Worm (Caenorhabditis elegans) whole organism, mixed stage, embryonic: Measurements from ENCODE around the gene rps-22.

Source experiments
- M03D4.4 ChIP-seq: sonication (generic microtip); optimal IDR thresholded peaks from 2 replicates; lab custom pipeline; 2017; ENCODE audit warnings: mild to moderate bottlenecking, missing genetic modification characterization, missing compliant biosample characterization
- bed-3 ChIP-seq: fragments of 200-800 bp; sonication (Bioruptor generic); optimal IDR thresholded peaks from 3 replicates; lab custom pipeline; 2018; ENCODE audit warnings: mild to moderate bottlenecking, missing genetic modification characterization, moderate library complexity, missing compliant biosample characterization
- blmp-1 ChIP-seq: fragments of 150-350 bp; optimal IDR thresholded peaks from 2 replicates; lab custom pipeline; 2014; ENCODE audit warnings: missing biosample characterization, missing genetic modification characterization
- ceh-39 ChIP-seq: fragments of 150-350 bp; optimal IDR thresholded peaks from 2 replicates; lab custom pipeline; 2014; ENCODE audit warnings: missing biosample characterization, missing genetic modification characterization
- ceh-43 ChIP-seq: fragments of 200-800 bp; sonication (Bioruptor generic); optimal IDR thresholded peaks from 2 replicates; lab custom pipeline; 2018; ENCODE audit warnings: mild to moderate bottlenecking, missing genetic modification characterization, moderate library complexity, missing compliant biosample characterization
- ceh-83 ChIP-seq: fragments of 200-800 bp; sonication (Bioruptor generic); optimal IDR thresholded peaks from 2 replicates; lab custom pipeline; 2018; ENCODE audit warnings: mild to moderate bottlenecking, missing genetic modification characterization, missing compliant biosample characterization
- ces-1 ChIP-seq: fragments of 150-350 bp; optimal IDR thresholded peaks from 2 replicates; lab custom pipeline; 2014; ENCODE audit warnings: missing biosample characterization, missing genetic modification reagents, missing genetic modification characterization
- cnd-1 ChIP-seq: fragments of 200-800 bp; sonication (Bioruptor generic); optimal IDR thresholded peaks from 2 replicates; lab custom pipeline; 2018; ENCODE audit warnings: mild to moderate bottlenecking, missing genetic modification characterization, missing compliant biosample characterization
- drap-1 ChIP-seq: fragments of 200-800 bp; sonication (Bioruptor generic); optimal IDR thresholded peaks from 3 replicates; lab custom pipeline; 2018; ENCODE audit warnings: mild to moderate bottlenecking, missing genetic modification characterization, missing compliant biosample characterization
- elt-1 ChIP-seq: sonication (generic microtip); optimal IDR thresholded peaks from 2 replicates; lab custom pipeline; 2017; ENCODE audit warnings: missing genetic modification characterization, mild to moderate bottlenecking, missing compliant biosample characterization, antibody characterized with exemption, moderate library complexity, borderline replicate concordance; ENCODE audit not compliant: insufficient read depth
- elt-3 ChIP-seq: fragments of 150-350 bp; optimal IDR thresholded peaks from 2 replicates; lab custom pipeline; 2014; ENCODE audit warnings: missing biosample characterization, missing genetic modification characterization
- flh-1 ChIP-seq: fragments of 200-800 bp; sonication (Bioruptor generic); optimal IDR thresholded peaks from 2 replicates; lab custom pipeline; 2018; ENCODE audit warnings: mild to moderate bottlenecking, missing genetic modification characterization, moderate library complexity, missing compliant biosample characterization
- ham-2 ChIP-seq: fragments of 200-800 bp; sonication (Bioruptor generic); optimal IDR thresholded peaks from 2 replicates; lab custom pipeline; 2018; ENCODE audit warnings: mild to moderate bottlenecking, missing genetic modification characterization, missing compliant biosample characterization
- hlh-1 ChIP-seq: fragments of 150-350 bp; optimal IDR thresholded peaks from 2 replicates; lab custom pipeline; 2014; ENCODE audit warnings: missing biosample characterization, missing genetic modification reagents, missing genetic modification characterization
- lin-13 ChIP-seq: fragments of 150-350 bp; optimal IDR thresholded peaks from 2 replicates; lab custom pipeline; 2014; ENCODE audit warnings: missing biosample characterization, missing genetic modification characterization
- lin-32 ChIP-seq: fragments of 200-800 bp; sonication (Bioruptor generic); optimal IDR thresholded peaks from 2 replicates; lab custom pipeline; 2018; ENCODE audit warnings: mild to moderate bottlenecking, missing genetic modification characterization, missing compliant biosample characterization
- lsy-2 ChIP-seq: fragments of 150-350 bp; optimal IDR thresholded peaks from 2 replicates; lab custom pipeline; 2014; ENCODE audit warnings: missing biosample characterization, missing genetic modification characterization
- mab-5 ChIP-seq: fragments of 150-350 bp; optimal IDR thresholded peaks from 2 replicates; lab custom pipeline; 2014; ENCODE audit warnings: missing biosample characterization, missing genetic modification characterization
- mep-1 ChIP-seq: fragments of 150-350 bp; optimal IDR thresholded peaks from 2 replicates; lab custom pipeline; 2017; ENCODE audit warnings: missing biosample characterization, missing genetic modification reagents, missing genetic modification characterization, inconsistent platforms
- mls-2 ChIP-seq: sonication (generic microtip); optimal IDR thresholded peaks from 2 replicates; lab custom pipeline; 2016; ENCODE audit warnings: mild to moderate bottlenecking, missing genetic modification characterization, moderate library complexity, missing compliant biosample characterization
- nhr-12 ChIP-seq: fragments of 150-350 bp; optimal IDR thresholded peaks from 2 replicates; lab custom pipeline; 2014; ENCODE audit warnings: missing biosample characterization, missing genetic modification characterization
- nhr-2 ChIP-seq: fragments of 150-350 bp; optimal IDR thresholded peaks from 2 replicates; lab custom pipeline; 2014; ENCODE audit warnings: missing biosample characterization, missing genetic modification characterization
- nhr-237 ChIP-seq: fragments of 150-350 bp; optimal IDR thresholded peaks from 2 replicates; lab custom pipeline; 2014; ENCODE audit warnings: missing biosample characterization, missing genetic modification characterization
- nhr-28 ChIP-seq: fragments of 150-350 bp; optimal IDR thresholded peaks from 2 replicates; lab custom pipeline; 2014; ENCODE audit warnings: missing biosample characterization, missing genetic modification characterization
- nhr-76 ChIP-seq: sonication (generic microtip); optimal IDR thresholded peaks from 2 replicates; lab custom pipeline; 2017; ENCODE audit warnings: missing biosample characterization, missing genetic modification characterization
- pha-4 ChIP-seq: fragments of 150-350 bp; optimal IDR thresholded peaks from 2 replicates; lab custom pipeline; 2018; ENCODE audit warnings: missing biosample characterization, missing genetic modification reagents, missing genetic modification characterization
- sem-2 ChIP-seq: fragments of 200-800 bp; sonication (Bioruptor generic); optimal IDR thresholded peaks from 2 replicates; lab custom pipeline; 2018; ENCODE audit warnings: mild to moderate bottlenecking, missing genetic modification characterization, missing compliant biosample characterization
- snpc-4 ChIP-seq: fragments of 150-350 bp; optimal IDR thresholded peaks from 2 replicates; lab custom pipeline; 2014; ENCODE audit warnings: missing biosample characterization, missing genetic modification characterization
- sptf-1 ChIP-seq: sonication (generic microtip); optimal IDR thresholded peaks from 2 replicates; lab custom pipeline; 2017; ENCODE audit warnings: mild to moderate bottlenecking, missing genetic modification characterization, moderate library complexity, missing compliant biosample characterization
- tbx-8 ChIP-seq: fragments of 200-800 bp; sonication (Bioruptor generic); optimal IDR thresholded peaks from 2 replicates; lab custom pipeline; 2018; ENCODE audit warnings: mild to moderate bottlenecking, missing genetic modification characterization, moderate library complexity, missing compliant biosample characterization
- unc-120 ChIP-seq: sonication (generic microtip); optimal IDR thresholded peaks from 2 replicates; lab custom pipeline; 2017; ENCODE audit warnings: missing genetic modification characterization, missing compliant biosample characterization; ENCODE audit not compliant: poor library complexity, severe bottlenecking
- unc-39 ChIP-seq: fragments of 150-350 bp; optimal IDR thresholded peaks from 2 replicates; lab custom pipeline; 2014; ENCODE audit warnings: missing biosample characterization, missing genetic modification characterization
- unc-62 ChIP-seq: fragments of 150-350 bp; optimal IDR thresholded peaks from 2 replicates; lab custom pipeline; 2014; ENCODE audit warnings: missing biosample characterization, missing genetic modification reagents, missing genetic modification characterization
- zip-8 ChIP-seq: fragments of 150-350 bp; optimal IDR thresholded peaks from 2 replicates; lab custom pipeline; 2014; ENCODE audit warnings: missing biosample characterization, missing genetic modification characterization
- ztf-11 ChIP-seq: fragments of 150-350 bp; optimal IDR thresholded peaks from 2 replicates; lab custom pipeline; 2014; ENCODE audit warnings: missing biosample characterization, missing genetic modification characterization

The rps-22 gene

DNA sequence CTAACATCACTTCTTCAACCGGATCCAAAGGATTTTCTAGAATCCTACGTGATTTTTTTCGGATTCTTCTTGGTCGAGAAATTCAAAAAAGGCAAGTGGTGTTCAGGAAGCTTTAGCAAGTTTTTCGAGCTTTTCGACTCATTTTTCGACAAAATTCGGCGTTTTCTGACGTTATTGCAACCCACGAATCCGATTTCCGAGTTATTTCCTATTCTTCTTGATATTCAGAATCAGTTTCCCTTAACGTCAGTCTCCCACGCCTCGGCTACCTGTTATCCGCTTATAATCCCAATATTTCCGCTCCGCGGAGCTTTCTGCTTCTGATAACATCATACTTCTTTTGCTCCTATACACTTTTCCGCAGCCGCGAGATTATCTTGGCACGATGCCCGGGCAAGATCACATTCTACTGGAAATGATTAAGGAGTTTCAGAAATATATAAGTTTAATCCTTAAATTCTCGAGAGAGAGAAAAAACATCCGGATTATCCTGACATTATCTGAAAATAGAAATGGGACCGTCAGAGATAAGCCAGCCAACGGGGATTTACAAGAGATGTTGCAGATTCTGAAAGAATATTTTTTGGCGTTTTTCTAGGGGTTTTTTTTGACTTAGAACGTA is 31.9 kb upstream of the rps-22 start:
- TF ChIP-seq lin-32 (GFP tag; lab: Kevin White, UChicago) (no peak), nhr-237 (tag; lab: Kevin White, UChicago) (no peak), lin-13 (tag; lab: Kevin White, UChicago) (no peak), blmp-1 (tag; lab: Kevin White, UChicago) (no peak), ces-1 (no peak), M03D4.4 (tag; lab: Kevin White, UChicago) (no peak), mls-2 (tag; lab: Kevin White, UChicago) (no peak), ceh-39 (tag; lab: Kevin White, UChicago) (no peak), hlh-1 (tag; lab: Kevin White, UChicago) (no peak), ham-2 (no peak), nhr-12 (tag; lab: Kevin White, UChicago) (no peak), unc-39 (no peak), nhr-2 (no peak), bed-3 (GFP tag; lab: Kevin White, UChicago) (no peak), ceh-43 (GFP tag; lab: Kevin White, UChicago) (no peak), ceh-83 (no peak)

DNA sequence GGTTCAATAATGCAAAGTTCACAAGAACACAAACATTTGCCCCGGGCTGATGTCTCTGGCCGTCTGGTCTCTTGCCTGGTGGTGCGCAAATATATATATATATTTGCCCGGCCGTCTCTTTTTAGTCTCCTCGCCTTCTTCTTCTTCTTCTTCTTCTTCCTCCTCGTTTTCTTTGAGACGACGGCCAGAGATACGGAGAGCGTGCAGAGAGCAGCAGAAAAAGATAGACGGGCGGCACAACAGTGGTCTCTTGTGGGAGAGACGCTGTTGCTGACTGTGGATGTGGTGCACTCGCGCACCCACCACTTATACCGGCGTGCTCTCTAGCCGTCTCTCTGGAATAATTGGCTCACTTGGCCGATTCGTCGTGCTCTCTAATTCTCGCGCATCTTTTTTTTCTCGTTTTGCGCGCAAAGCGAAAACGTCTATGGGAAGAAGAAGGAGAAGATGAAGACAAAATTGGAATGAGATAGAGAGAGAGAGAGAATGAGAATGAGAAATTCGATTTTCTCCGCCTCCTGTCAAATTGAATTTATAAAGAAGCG is 29.1 kb upstream of the rps-22 start:
- TF ChIP-seq blmp-1 (tag; lab: Kevin White, UChicago) (peak; percentile 80), M03D4.4 (tag; lab: Kevin White, UChicago) (peak; percentile 85), unc-120 (tag; lab: Kevin White, UChicago) (peak; percentile 97), unc-62 (GFP tag; lab: Kevin White, UChicago) (peak; percentile 85), ceh-83 (no peak), nhr-76 (no peak), drap-1 (peak; percentile 83), lin-13 (tag; lab: Kevin White, UChicago) (peak; percentile 5), elt-3 (tag; lab: Kevin White, UChicago) (peak; percentile 33), sem-2 (GFP tag; lab: Kevin White, UChicago) (no peak), ceh-43 (GFP tag; lab: Kevin White, UChicago) (peak; percentile 61), nhr-28 (no peak), mls-2 (tag; lab: Kevin White, UChicago) (peak; percentile 82), pha-4 (tag; lab: Kevin White, UChicago) (peak; percentile 85), tbx-8 (no peak), zip-8 (no peak), elt-1 (tag; lab: Kevin White, UChicago) (no peak), bed-3 (GFP tag; lab: Kevin White, UChicago) (peak; percentile 54), lsy-2 (peak; percentile 52), ceh-39 (tag; lab: Kevin White, UChicago) (peak; percentile 22), sptf-1 (tag; lab: Kevin White, UChicago) (peak; percentile 83), ham-2 (peak; percentile 91), snpc-4 (tag; lab: Kevin White, UChicago) (no peak), ztf-11 (peak; percentile 93), nhr-237 (tag; lab: Kevin White, UChicago) (peak; percentile 89), flh-1 (GFP tag; lab: Kevin White, UChicago) (no peak), ces-1 (peak; percentile 100), nhr-2 (peak; percentile 80), hlh-1 (tag; lab: Kevin White, UChicago) (peak; percentile 34), mep-1 (tag; lab: Kevin White, UChicago) (peak; percentile 3), nhr-12 (tag; lab: Kevin White, UChicago) (no peak), lin-32 (GFP tag; lab: Kevin White, UChicago) (peak; percentile 15), mab-5 (tag; lab: Kevin White, UChicago) (peak; percentile 18), unc-39 (no peak), cnd-1 (tag; lab: Kevin White, UChicago) (peak; percentile 50)
- TF ChIP-seq, all 35 proteins: peak for 24

DNA sequence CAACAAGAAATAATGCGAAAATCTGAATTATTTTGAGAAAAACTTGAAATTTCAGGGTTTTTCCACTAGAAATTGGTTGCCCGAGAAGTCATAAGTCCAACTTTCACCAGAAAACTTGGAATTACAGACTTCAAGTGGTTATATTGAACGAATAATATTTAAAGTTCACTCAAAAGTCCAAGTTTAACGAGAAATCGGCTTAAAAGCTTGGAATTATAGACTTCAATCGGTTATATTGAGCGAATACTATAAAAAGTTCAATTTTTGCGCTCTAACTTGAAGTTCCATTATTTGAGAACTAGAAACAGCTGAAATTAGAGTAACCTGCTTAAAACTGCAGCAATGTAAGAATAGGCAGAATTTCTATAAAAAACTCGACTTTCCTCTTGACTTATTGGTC is 28.3 kb upstream of the rps-22 start:
- TF ChIP-seq nhr-12 (tag; lab: Kevin White, UChicago) (no peak), nhr-76 (no peak), nhr-237 (tag; lab: Kevin White, UChicago) (no peak), unc-62 (GFP tag; lab: Kevin White, UChicago) (no peak), flh-1 (GFP tag; lab: Kevin White, UChicago) (no peak), zip-8 (no peak), M03D4.4 (tag; lab: Kevin White, UChicago) (no peak), lsy-2 (no peak), elt-1 (tag; lab: Kevin White, UChicago) (no peak)
